Fruit fly (Drosophila melanogaster) whole organism: ENCODE results near the gene LanA.
A peak's percentile ranks its signal among the peaks of the same experiment; 100 is the strongest.

Experiments used
- CG8478 ChIP-seq: fragments of >200 bp; optimal IDR thresholded peaks from 2 replicates; lab custom pipeline; 2018; ENCODE audit warnings: inconsistent platforms
- Dll ChIP-seq: fragments of >200 bp; optimal IDR thresholded peaks from 2 replicates; lab custom pipeline; 2017
- EcR ChIP-seq, 2 experiments: fragments of >200 bp; optimal IDR thresholded peaks; 2 replicates each; lab custom pipeline; 2017; ENCODE audit warnings: missing biosample characterization in 2 of 2, missing genetic modification characterization in 2 of 2, missing genetic modification reagents in 2 of 2
- pan ChIP-seq: fragments of >200 bp; optimal IDR thresholded peaks from 2 replicates; lab custom pipeline; 2017
- psq ChIP-seq: fragments of >200 bp; optimal IDR thresholded peaks from 2 replicates; lab custom pipeline; 2017
- usp ChIP-seq: fragments of >200 bp; optimal IDR thresholded peaks from 2 replicates; lab custom pipeline; 2017; ENCODE audit warnings: missing biosample characterization, missing genetic modification characterization, mixed read lengths

The LanA gene

DNA sequence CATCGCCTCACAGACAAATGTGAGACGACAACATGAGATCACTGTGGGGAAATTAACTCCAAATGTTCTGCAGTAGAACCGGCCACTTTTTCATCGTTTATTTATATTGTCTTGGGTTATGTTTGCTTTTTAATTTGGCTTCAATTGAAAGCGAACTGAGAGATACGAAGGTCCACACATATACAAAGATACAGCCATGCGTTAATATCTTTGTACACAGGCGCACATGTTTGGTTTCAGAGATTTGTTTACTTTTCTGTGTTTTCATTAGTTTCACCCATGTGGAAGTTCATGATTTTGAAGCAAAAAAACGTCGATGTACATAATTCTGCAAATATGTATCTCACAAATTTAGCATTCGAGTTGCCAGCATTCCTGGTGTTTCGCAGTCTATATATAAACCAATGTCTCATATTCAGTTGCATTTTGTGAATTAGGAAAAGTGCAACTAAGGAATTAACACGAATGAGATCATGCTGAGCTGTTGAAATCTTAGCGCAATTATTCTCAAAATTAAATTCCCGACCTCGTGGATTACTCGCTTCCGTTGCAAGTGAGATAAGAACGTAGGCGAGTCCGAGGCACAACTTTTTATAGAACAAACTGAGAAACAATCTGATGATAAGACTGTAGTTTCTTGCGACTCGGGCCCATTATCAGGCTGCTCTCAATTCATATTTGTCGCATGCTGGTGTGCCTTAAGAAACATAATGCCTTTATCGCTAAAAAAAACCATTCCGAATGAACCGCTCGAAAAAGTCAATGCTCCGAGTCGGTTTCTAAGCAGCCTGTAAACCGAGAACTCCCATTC, 1.6 kb downstream of the LanA start:
- TF ChIP-seq EcR (GFP tag; optimal IDR thresholded peaks at IDR 0.05; lab: Kevin White, UChicago): no peak
- TF ChIP-seq Dll (lab: Kevin White, UChicago): no peak
- no peak for TF ChIP-seq pan
- no peak for TF ChIP-seq usp (GFP tag; lab: Kevin White, UChicago)

DNA sequence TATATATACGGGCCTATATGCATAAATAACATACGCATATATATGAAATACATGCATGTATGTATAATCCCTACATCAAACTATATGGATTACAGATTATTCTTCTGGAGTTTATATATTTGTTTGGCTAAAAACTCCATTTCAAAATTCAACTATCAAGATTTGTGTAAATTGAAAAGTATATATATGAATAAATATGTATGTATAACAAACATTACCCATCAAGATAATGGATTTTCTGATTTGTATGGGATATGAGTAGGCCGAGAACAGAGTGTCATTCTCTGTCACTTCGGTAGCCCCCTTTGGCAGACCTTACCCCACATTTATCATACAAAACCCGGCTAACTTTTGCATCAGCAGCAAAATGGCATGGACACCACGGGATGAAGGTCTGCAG, 17.6 kb downstream of the LanA start, which contains the start of gene CG8219:
Gene CG8219, plus strand, starts transcription at position 301 of the 400 bp plus-strand sequence.
- no peak for TF ChIP-seq pan
- TF ChIP-seq usp (GFP tag; lab: Kevin White, UChicago): no peak
- no peak for TF ChIP-seq CG8478 (lab: Kevin White, UChicago)
- TF ChIP-seq psq (lab: Kevin White, UChicago): no peak
- TF ChIP-seq Dll (lab: Kevin White, UChicago): no peak
- no peak for TF ChIP-seq EcR (GFP tag; optimal IDR thresholded peaks at IDR 0.05; lab: Kevin White, UChicago)

DNA sequence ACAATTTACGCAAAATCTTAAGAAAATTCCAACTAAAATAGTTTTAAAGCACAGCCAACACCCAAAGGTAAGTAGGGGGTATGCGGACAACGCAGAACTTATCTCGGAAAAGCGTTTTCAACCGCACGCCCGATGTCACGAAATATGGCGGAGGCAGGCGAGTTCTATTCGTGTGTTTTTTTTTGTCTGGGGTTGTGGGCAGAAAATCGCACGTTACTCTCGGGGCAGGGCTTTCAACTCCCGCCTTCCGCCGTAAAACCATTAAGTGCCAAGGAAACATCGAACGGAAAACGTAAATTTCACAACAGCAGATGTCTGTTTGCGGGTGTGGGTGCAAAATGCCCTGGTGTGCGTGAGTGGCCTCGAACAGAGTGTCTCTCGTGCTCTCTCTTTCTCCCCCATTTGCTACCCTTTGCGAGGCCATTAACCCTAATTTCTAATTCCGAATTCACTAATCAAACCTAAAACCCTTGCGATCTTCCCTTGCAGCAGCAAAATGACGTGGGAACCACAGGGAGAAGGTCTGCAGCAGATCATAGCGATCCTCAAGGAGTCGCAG, 24.2 kb downstream of the LanA start:
- no peak for TF ChIP-seq psq (lab: Kevin White, UChicago)
- no peak for TF ChIP-seq pan
- TF ChIP-seq usp (GFP tag; lab: Kevin White, UChicago): no peak
- TF ChIP-seq EcR (GFP tag; optimal IDR thresholded peaks at IDR 0.05; lab: Kevin White, UChicago): no peak
- no peak for TF ChIP-seq Dll (lab: Kevin White, UChicago)
- TF ChIP-seq CG8478 (lab: Kevin White, UChicago): no peak

DNA sequence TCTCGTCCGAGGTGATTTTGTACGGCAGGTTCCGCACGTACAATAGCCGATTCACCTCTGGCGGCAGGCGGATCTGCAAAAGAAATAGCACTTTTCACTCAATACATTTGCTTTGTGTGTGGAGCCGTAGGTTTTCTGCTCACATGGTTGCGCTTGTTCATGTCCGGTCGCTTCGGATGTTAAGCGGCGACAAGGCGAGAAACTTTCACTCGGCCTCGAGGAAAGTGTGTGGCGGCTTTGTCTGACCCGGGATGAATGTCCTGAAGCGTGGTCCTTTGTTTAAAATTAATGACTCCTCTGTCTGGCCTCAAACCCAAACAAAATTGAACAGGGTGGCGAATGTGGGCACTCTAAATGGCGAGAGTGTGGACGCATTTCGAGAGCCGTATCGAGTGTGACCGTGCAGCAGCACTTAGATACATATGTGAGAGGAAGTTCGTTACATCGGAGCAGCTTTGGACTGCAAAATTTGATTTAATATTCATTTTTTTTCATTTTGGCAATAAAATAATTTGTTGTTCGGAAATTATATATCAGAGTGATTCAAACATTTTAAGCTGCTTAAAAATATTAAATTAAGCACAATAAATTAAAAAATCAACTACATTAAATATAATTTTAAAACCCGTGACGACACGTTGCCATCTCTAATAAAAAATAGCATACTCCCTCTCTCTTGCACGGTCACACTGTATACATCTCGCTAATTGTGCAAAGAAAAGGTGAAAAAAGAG, 24.8 kb downstream of the LanA start, which contains the start of the genes Sf3b6 and Tnpo:
Gene Sf3b6, minus strand, starts transcription at position 358 of the 734 bp plus-strand sequence.
Gene Tnpo, plus strand, starts transcription at position 659 of the 734 bp plus-strand sequence.
- TF ChIP-seq Dll (lab: Kevin White, UChicago) (no peak), pan (no peak)

DNA sequence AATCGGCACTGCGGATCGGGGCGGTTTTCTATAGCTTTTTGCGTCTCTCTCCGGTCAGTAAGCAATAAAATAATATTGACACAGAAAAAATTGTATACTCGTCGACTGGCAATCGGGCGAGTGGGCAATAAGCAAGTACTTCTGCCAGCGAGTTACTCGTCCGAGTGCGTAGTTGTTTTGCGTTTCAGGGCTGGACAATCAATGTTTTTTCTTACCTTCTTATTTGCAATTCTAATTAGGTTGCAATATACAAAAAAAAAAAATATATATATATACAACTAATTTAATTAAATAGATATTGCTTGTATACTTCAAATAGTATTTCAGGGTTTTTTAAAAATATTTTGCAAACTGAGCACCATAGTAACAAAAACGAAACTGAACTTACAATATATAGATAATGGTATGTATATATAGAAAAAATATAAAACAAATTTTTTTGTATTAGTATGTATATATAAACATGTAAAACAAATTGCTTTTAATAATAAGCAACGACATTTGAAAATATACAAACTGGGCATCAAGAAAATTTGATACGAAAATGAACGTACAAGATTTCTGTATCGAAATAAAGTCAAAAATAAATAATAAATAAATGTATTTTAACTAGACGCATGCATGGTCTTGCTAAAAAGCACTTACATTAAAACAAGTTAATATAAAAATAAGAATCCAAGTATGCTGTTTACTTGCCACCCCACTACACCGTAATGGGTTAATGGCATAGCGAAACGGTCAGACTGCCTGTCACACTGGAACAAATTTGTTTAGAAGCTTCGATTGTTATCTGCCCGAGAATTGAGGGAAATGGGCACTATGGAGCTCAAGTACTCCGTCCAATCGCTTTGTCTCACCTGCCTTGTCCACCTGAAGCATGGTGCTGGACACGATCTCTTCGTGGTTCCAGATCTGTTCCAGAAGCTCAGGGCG, 28.6 kb downstream of the LanA start, which contains the start of the genes D19A and CG7386:
Gene D19A, minus strand, starts transcription at position 129 of the 933 bp plus-strand sequence.
Gene CG7386, plus strand, starts transcription at position 751 of the 933 bp plus-strand sequence.
- TF ChIP-seq EcR (GFP tag; optimal IDR thresholded peaks at IDR 0.05; lab: Kevin White, UChicago) (no peak), pan (no peak), psq (lab: Kevin White, UChicago) (no peak), usp (GFP tag; lab: Kevin White, UChicago) (no peak), Dll (lab: Kevin White, UChicago) (no peak), CG8478 (lab: Kevin White, UChicago) (no peak)

DNA sequence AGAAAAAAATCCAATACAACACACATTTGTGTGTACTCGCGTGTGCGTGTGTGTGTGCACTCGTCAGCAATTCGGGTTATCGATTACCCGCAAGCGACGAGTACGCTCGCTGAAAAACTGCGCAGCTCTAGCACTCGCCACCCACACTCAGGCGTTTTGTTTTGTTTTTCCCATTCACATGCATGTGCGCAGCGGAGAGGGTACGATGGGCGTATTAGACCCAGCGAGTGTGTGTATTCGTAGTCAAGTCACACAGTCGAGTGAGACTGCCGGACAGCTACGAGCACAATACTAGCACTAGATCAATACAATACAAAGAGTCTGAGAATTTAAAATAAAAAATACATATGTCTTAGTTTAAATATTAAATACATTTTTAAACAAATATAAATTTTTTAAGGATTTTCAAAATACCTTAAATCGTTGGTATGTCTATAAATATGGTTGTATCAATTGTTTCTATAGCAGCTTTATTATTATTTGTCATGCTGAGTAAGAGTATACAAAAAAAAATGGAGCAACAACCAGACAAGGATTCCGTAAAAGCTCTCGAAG, 32.9 kb downstream of the LanA start, which contains the start of the genes D19B and CG43293:
Gene D19B, minus strand, starts transcription at position 37 of the 555 bp plus-strand sequence.
Gene CG43293, plus strand, starts transcription at position 306 of the 555 bp plus-strand sequence.
- TF ChIP-seq CG8478 (lab: Kevin White, UChicago): no peak
- peak; percentile 80 for TF ChIP-seq pan

DNA sequence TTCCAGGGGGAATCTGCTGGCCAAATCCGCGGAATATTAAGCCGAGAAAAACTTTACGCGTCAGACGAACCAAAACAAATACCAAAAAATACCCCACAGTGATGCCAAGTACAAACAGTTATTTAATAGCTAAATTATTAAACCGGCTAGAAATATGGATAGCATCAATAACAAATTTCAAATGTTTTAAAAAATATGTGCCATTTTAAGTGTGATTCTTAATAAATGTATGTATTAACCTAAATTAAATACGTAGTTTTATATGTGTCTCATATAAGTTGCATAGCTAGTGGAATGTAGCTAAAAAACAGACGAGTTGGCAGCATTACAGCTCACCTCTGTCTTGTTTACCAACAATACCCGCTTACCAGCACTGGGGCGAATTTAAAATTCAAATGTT, 36.0 kb downstream of the LanA start, which contains the start of gene CG10274:
Gene CG10274, minus strand, starts transcription at position 54 of the 400 bp plus-strand sequence.
- TF ChIP-seq CG8478 (lab: Kevin White, UChicago) (no peak), Dll (lab: Kevin White, UChicago) (no peak), psq (lab: Kevin White, UChicago) (no peak), usp (GFP tag; lab: Kevin White, UChicago) (no peak), pan (no peak), EcR (GFP tag; optimal IDR thresholded peaks at IDR 0.05; lab: Kevin White, UChicago) (no peak)

DNA sequence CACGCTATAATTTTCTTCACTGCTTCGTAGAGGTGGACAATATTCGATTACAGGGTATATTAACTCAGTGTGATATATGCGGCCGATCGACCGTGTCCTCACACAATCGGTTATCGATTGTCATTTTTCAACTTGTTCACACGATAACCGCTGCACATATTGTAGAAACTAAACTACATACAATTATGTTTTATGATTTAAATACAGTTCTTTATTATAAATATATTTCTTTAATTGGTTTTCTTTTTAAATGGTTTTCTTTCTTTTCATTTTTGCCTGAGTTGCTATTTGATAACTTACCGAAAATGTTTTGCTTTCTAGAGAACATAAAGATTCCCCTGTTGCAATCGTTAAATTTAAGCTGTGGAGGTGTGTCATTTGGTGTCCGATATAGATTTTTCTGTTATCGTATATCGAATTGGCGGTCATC, 44.0 kb downstream of the LanA start, which contains the start of the genes fmt and CG7376:
Gene fmt, minus strand, starts transcription at position 55 of the 430 bp plus-strand sequence.
Gene CG7376, plus strand, starts transcription at position 423 of the 430 bp plus-strand sequence.
- TF ChIP-seq CG8478 (lab: Kevin White, UChicago): no peak
- TF ChIP-seq pan: no peak
- TF ChIP-seq psq (lab: Kevin White, UChicago): no peak
- no peak for TF ChIP-seq EcR (GFP tag; optimal IDR thresholded peaks at IDR 0.05; lab: Kevin White, UChicago)
- no peak for TF ChIP-seq Dll (lab: Kevin White, UChicago)
- TF ChIP-seq usp (GFP tag; lab: Kevin White, UChicago): no peak

DNA sequence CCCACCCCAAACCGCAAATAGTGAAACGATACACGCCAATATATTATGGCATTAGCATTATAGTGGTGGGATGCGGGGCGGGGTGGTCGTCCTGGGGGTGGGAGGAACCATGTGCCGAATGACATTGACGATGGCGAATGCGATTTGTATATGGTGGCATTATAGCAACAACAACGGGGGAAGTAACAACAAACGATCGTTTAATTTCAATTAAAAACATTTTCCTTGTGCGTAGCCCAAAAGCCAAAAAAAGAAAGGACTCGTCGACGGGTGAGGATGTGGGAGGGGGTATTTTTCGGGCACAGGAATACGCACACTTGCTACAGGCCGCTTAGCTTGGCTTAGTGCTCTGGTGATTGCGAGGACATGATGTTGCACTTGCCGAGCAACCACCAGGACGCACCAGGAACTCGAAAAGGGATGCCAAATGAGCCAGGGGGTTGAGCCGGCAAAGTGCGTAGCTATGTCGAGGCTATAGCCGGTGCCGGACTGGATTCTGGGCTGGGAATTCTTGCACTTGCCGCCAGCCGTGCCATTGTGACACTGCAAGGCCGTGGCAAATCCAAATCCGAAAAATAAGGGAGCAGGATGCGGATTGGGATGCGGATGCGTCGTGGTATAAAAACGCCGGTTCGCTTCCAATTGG, 55.2 kb downstream of the LanA start, which contains the start of gene Prdm13:
Gene Prdm13, plus strand, starts transcription at position 645 of the 646 bp plus-strand sequence.
- TF ChIP-seq CG8478 (lab: Kevin White, UChicago) (no peak), pan (no peak)

DNA sequence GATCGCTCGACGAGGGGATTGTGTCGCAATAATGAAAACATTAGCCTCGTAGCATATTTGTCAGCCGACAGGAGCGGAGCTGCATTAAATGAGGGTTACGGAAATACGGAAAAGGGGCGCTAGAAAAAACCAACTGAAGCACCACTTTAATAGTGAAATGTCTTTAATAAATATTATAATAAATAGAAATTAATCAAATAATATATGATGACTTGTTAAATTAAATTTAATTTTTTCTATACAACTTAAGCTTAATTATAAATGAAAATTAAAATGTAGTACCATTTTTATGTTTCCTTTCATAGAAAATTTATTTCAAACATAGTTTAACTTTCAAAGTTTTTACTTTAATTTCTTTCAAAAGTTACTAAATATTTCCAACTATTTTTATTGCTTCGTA, 55.8 kb downstream of the LanA start:
- no peak for TF ChIP-seq Dll (lab: Kevin White, UChicago)
- no peak for TF ChIP-seq CG8478 (lab: Kevin White, UChicago)
- no peak for TF ChIP-seq pan
- TF ChIP-seq EcR (GFP tag; optimal IDR thresholded peaks at IDR 0.05; lab: Kevin White, UChicago): no peak
- TF ChIP-seq psq (lab: Kevin White, UChicago): no peak
- no peak for TF ChIP-seq usp (GFP tag; lab: Kevin White, UChicago)
